Worm (Caenorhabditis elegans): ENCODE results near the gene acl-4.

The acl-4 gene

DNA sequence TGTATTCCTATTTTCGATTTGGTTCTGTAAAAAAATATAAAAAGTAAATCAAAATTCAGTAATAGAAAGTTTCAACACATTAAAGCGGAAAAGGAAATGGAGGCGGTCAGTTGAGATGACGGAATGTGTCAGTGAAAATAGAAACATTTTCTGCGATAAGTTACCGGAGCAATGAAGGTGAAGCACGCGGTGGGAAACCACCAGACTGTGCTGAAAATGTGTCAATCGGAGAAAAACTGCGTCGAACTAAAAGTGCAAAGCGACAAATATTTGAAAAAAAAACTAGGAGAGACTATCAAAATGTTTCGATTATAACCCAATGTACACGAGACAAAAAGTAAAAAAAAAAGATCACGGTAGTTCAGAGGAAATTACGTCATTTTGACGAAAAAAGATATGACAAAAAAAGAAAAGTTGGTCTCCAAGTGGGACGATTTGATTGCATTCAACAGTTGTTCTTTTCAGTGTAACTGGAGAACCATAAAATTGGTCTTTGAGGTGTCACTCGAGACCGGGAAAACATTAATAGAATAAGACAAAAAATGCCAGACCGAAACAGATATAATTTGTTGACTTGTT, at the start of gene acl-4:
Gene acl-4, minus strand, starts transcription at position 27 of the 579 bp plus-strand sequence.
- TF ChIP-seq him-1 (tag; optimal IDR thresholded peaks at IDR 0.05) (no peak), W03F9.2 (tag; optimal IDR thresholded peaks at IDR 0.05) (no peak), dao-5 (tag; optimal IDR thresholded peaks at IDR 0.05) (no peak)

DNA sequence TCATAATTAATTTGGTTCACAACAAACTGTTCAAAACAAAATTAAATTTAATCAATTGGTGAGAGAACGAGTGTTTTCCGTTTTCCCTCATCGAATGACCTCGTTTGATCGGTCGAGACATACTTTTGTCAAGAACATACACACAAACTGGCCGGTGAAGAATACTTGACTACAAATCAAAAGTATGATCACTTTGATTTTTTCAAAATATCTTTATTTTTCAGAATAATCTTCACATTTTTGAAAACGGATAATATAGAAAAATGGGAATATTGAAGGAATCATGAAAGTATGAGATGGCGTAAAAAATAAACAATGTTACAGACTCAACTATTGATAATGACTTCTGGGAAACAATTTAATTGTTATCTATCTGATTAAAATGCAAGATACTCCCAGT, 47.9 kb upstream of the acl-4 start, which contains the start of gene swip-10:
Gene swip-10, minus strand, starts transcription at position 101 of the 400 bp plus-strand sequence.
- TF ChIP-seq dao-5 (tag; optimal IDR thresholded peaks at IDR 0.05) (no peak), W03F9.2 (tag; optimal IDR thresholded peaks at IDR 0.05) (no peak), him-1 (tag; optimal IDR thresholded peaks at IDR 0.05) (no peak)

ce11 chrX:2116304-2116867, 46.1 kb upstream of the acl-4 start:
- TF ChIP-seq dao-5 (tag; optimal IDR thresholded peaks at IDR 0.05) (no peak), W03F9.2 (tag; optimal IDR thresholded peaks at IDR 0.05) (no peak), him-1 (tag; optimal IDR thresholded peaks at IDR 0.05) (no peak)

ce11 chrX:2114171-2114570, 43.9 kb upstream of the acl-4 start:
- TF ChIP-seq him-1 (tag; optimal IDR thresholded peaks at IDR 0.05), result no peak
- TF ChIP-seq dao-5 (tag; optimal IDR thresholded peaks at IDR 0.05), result no peak
- TF ChIP-seq W03F9.2 (tag; optimal IDR thresholded peaks at IDR 0.05), result no peak

DNA sequence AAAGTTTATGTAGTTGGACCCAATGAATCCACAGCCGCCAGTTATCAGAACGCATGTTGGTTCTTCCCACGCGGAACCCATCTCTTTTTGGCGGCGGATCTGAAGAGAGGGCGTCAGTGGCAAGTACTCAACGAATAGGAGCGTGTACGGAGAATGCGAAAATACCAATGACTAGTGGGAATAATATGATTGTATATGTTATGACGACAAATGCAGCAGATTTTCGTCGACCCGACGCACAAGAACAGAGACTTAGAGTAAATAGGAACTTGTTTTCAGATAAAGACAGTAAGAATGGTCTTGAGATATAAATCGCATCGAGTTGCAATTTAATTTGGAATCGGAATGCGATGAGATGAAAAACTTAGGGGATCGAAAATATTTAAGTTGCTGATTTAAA, 42.8 kb upstream of the acl-4 start, which contains the start of gene bus-5:
Gene bus-5, minus strand, starts transcription at position 101 of the 400 bp plus-strand sequence.
- TF ChIP-seq dao-5 (tag; optimal IDR thresholded peaks at IDR 0.05) (no peak), him-1 (tag; optimal IDR thresholded peaks at IDR 0.05) (no peak), W03F9.2 (tag; optimal IDR thresholded peaks at IDR 0.05) (no peak)

DNA sequence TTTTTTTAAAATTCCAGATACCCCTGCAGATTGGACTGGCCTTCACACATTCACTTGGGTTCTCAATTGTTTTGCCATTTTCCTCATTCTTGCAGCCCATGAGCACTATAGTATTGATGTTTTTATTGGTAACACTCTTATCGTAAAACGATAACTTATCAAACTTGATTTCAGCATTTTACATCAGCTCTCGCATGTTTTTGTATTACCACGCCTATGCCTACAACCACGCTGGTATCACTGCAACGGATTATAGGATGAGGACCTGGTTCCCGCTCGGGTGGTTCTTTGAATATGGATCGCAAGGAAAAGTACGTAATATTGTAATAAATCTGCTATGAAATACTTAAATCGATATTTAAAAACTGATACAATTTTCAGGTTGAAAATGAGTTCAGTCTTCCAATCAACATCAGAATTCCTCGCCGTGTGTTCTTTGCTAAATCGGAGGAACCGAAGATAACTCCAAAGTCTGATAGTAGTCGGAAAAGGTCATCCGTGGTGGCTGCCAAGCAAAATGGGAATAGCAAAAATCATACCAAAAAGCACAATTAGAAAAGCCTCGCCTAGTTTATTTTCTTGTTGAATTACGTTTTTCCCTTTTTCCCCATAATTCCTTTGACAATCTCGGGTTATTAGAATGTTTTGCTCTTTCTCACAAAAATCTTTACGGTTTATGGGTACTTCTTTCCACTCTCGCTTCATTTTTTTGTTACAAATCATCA, 40.5 kb upstream of the acl-4 start:
- TF ChIP-seq dao-5 (tag; optimal IDR thresholded peaks at IDR 0.05) (no peak), him-1 (tag; optimal IDR thresholded peaks at IDR 0.05) (no peak), W03F9.2 (tag; optimal IDR thresholded peaks at IDR 0.05) (no peak)

DNA sequence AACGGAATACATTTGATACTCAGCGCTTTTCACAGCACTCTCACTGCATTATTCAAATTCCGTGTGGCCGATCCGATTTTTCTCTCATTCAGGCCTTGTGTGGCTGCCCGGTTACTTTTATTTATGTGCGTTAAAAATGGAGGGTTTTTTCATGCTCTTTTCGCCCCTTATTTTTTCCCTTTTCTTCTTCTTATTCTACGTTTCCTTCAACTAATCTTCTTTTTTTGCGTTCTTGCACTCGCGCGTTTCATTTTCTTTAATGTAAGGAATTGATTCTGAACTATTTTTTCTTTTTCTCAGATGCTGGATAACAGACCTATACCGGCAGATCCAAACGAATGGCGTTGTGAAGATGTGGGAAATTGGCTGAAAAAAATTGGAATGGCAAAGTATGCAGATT, 38.4 kb upstream of the acl-4 start, which contains the start of gene F53B1.2:
Gene F53B1.2, plus strand, starts transcription at position 301 of the 400 bp plus-strand sequence.
- no peak for TF ChIP-seq him-1 (tag; optimal IDR thresholded peaks at IDR 0.05)
- no peak for TF ChIP-seq W03F9.2 (tag; optimal IDR thresholded peaks at IDR 0.05)
- no peak for TF ChIP-seq dao-5 (tag; optimal IDR thresholded peaks at IDR 0.05)

ce11 chrX:2108182-2108581, 37.9 kb upstream of the acl-4 start:
- TF ChIP-seq dao-5 (tag; optimal IDR thresholded peaks at IDR 0.05), result no peak

DNA sequence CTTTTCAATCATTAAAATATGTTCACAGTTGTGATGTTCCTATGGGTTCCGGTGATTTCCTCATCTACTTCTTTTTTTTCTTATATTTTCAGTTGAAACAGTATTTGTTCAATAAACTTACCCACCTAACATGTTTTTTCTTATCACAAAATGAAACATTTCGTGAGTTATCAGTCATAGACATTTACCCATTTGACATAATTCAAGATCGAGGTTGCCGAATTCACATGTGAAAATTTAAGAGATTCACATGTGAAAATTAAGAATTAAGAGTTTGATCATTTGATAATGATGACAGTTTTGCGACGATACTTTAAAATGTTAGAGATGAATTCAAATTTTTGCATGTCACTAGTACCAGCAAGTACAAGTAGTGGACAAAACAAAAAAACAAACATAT, 37.2 kb upstream of the acl-4 start:
- TF ChIP-seq dao-5 (tag; optimal IDR thresholded peaks at IDR 0.05) (no peak), him-1 (tag; optimal IDR thresholded peaks at IDR 0.05) (no peak), W03F9.2 (tag; optimal IDR thresholded peaks at IDR 0.05) (no peak)

DNA sequence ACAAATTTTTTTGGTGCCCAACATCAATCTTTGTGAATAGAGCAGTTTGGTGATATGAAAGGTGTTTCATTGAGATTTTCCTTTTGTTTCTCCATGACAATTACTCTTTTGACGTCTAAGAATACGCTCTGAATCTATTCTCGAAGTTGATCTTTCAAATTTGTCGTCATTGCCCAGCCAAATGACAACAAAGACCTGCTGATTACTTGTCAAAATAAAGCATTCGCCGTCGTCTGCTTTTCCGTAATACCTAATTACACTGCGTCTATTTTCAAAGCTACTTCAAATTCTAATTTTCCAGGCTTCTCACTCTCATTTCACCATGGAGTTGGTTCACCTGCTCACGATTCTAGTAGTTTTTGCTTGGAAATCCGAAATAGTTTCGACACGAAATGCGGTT, 35.1 kb upstream of the acl-4 start, which contains the start of gene F53B1.3:
Gene F53B1.3, plus strand, starts transcription at position 301 of the 400 bp plus-strand sequence.
- TF ChIP-seq dao-5 (tag; optimal IDR thresholded peaks at IDR 0.05) (no peak), him-1 (tag; optimal IDR thresholded peaks at IDR 0.05) (no peak), W03F9.2 (tag; optimal IDR thresholded peaks at IDR 0.05) (no peak)

- TF ChIP-seq him-1 (tag; optimal IDR thresholded peaks at IDR 0.05) (no peak), dao-5 (tag; optimal IDR thresholded peaks at IDR 0.05) (no peak), W03F9.2 (tag; optimal IDR thresholded peaks at IDR 0.05) (no peak)
Observed at ce11 chrX:2099002-2099401, 28.8 kb upstream of the acl-4 start.

DNA sequence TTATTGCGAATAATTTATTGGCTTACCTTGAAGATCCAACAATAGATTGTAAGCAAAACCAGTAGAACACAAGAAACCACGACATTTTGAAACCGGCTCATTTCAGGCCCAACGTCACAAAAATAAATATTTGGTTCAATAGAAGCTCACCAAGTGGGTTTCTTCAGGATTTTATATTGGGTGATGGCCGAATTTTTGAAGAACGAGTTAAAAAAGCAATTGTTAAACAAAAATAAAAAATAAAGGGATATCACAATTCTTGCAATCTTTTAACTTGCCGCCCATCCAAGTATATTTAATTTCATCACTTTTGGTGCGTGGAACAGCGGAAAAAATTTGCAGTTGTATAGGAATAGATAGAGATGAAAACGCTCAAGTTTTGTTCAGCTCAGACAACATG, 26.6 kb upstream of the acl-4 start, which contains the start of gene T21D9.2:
Gene T21D9.2, minus strand, starts transcription at position 101 of the 400 bp plus-strand sequence.
- TF ChIP-seq dao-5 (tag; optimal IDR thresholded peaks at IDR 0.05) (no peak), W03F9.2 (tag; optimal IDR thresholded peaks at IDR 0.05) (no peak), him-1 (tag; optimal IDR thresholded peaks at IDR 0.05) (no peak)

ce11 chrX:2094094-2094493, 23.9 kb upstream of the acl-4 start:
- no peak for TF ChIP-seq dao-5 (tag; optimal IDR thresholded peaks at IDR 0.05)
- no peak for TF ChIP-seq W03F9.2 (tag; optimal IDR thresholded peaks at IDR 0.05)
- no peak for TF ChIP-seq him-1 (tag; optimal IDR thresholded peaks at IDR 0.05)

- TF ChIP-seq W03F9.2 (tag; optimal IDR thresholded peaks at IDR 0.05) (no peak), him-1 (tag; optimal IDR thresholded peaks at IDR 0.05) (no peak), dao-5 (tag; optimal IDR thresholded peaks at IDR 0.05) (no peak)
Observed at ce11 chrX:2093169-2093568, 22.9 kb upstream of the acl-4 start, which contains the start of gene col-164. col-164 (plus strand) TSS chrX:2093469.
